ENCODE assay signal across 1 fruit fly cellular context in the genomic region with DNA sequence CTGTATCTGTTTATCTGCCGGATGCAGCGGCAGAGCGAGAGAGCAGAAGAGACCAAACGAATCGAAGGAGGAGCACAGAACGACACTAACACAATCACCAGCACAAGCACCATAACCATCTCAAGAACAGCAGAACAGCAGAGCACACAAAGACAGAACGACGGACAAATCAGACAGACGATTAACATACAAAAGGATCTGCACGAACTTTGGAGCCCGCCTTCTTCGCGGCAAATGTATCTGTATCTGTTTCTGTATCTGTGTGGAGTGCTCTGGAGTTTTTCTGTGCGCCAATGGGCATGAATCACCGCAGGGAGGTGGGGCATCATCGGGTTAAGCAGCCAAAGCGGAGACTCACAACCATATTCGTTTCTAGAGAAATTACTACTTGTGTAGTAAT.
TF ChIP-seq lines count a peak whose summit lies in the region.

No protein-coding gene starts in this region.

TF ChIP-seq in whole organism, embryonic, 481 proteins besides CTCF, POLR2A, EP300 and RAD21 (continued from another document):
- TF ChIP-seq ttk (GFP tag; IDR thresholded peaks at IDR 0.05; lab: Robert Waterston, UW) = no peak
